Worm (Caenorhabditis elegans) whole organism, L4 larva: ENCODE results near the gene Y51H4A.6.

Experiments
- D1046.2 ChIP-seq: fragments of 200-800 bp; sonication (Bioruptor generic); IDR thresholded peaks from 2 replicates; pipeline ENCODE4 v1.3.6; 2022; ENCODE audit warnings: missing genetic modification characterization, missing compliant biosample characterization
- F37D6.2 ChIP-seq: sonication (generic microtip); optimal IDR thresholded peaks from 2 replicates; lab custom pipeline; 2016; ENCODE audit warnings: mild to moderate bottlenecking, missing genetic modification characterization, missing compliant biosample characterization
- R02D3.7 ChIP-seq: fragments of 150-350 bp; sonication (generic microtip); optimal IDR thresholded peaks from 3 replicates; lab custom pipeline; 2014; ENCODE audit warnings: missing biosample characterization, missing genetic modification characterization
- Y48G9A.11 ChIP-seq: fragments of 200-800 bp; sonication (Bioruptor generic); IDR thresholded peaks from 2 replicates; pipeline ENCODE4 v1.3.6; 2022; ENCODE audit warnings: missing genetic modification reagents, missing genetic modification characterization, missing compliant biosample characterization
- ZK337.2 ChIP-seq: fragments of 200-800 bp; sonication (Bioruptor generic); IDR thresholded peaks from 2 replicates; pipeline ENCODE4 v1.3.6; 2022; ENCODE audit warnings: missing genetic modification reagents, missing genetic modification characterization, missing compliant biosample characterization
- aha-1 ChIP-seq: fragments of 150-350 bp; peaks from one replicate; lab custom pipeline; 2014; ENCODE audit warnings: missing biosample characterization, missing genetic modification characterization
- aly-2 ChIP-seq: sonication (generic microtip); optimal IDR thresholded peaks from 2 replicates; lab custom pipeline; 2018; ENCODE audit warnings: missing biosample characterization, missing genetic modification characterization
- ceh-20 ChIP-seq: fragments of 200-800 bp; sonication (Bioruptor generic); IDR thresholded peaks from 2 replicates; pipeline ENCODE4 v1.3.6; 2022; ENCODE audit warnings: missing genetic modification reagents, missing genetic modification characterization, missing compliant biosample characterization
- ceh-28 ChIP-seq: fragments of 150-350 bp; optimal IDR thresholded peaks from 2 replicates; lab custom pipeline; 2014; ENCODE audit warnings: missing biosample characterization, missing genetic modification reagents, missing genetic modification characterization
- daf-12 ChIP-seq: fragments of 150-350 bp; optimal IDR thresholded peaks from 2 replicates; lab custom pipeline; 2014; ENCODE audit warnings: missing biosample characterization, missing genetic modification reagents, missing genetic modification characterization
- dmd-8 ChIP-seq: fragments of 200-800 bp; sonication (Bioruptor generic); IDR thresholded peaks from 2 replicates; pipeline ENCODE4 v1.3.6; 2022; ENCODE audit warnings: missing genetic modification characterization, missing compliant biosample characterization
- dve-1 ChIP-seq: sonication (generic microtip); optimal IDR thresholded peaks from 2 replicates; lab custom pipeline; 2017; ENCODE audit warnings: antibody characterized with exemption, mild to moderate bottlenecking, missing genetic modification characterization, missing compliant biosample characterization; ENCODE audit not compliant: insufficient read depth
- egl-27 ChIP-seq: sonication (generic microtip); optimal IDR thresholded peaks from 3 replicates; lab custom pipeline; 2017; ENCODE audit warnings: missing biosample characterization, missing genetic modification reagents, missing genetic modification characterization
- egl-43 ChIP-seq: fragments of 200-800 bp; sonication (Bioruptor generic); IDR thresholded peaks from 2 replicates; pipeline ENCODE4 v1.3.6; 2022; ENCODE audit warnings: missing genetic modification reagents, missing genetic modification characterization, missing compliant biosample characterization
- fos-1 ChIP-seq: fragments of 150-350 bp; optimal IDR thresholded peaks from 2 replicates; lab custom pipeline; 2014; ENCODE audit warnings: missing biosample characterization, missing genetic modification characterization
- hlh-11 ChIP-seq: fragments of 200-800 bp; sonication (Bioruptor generic); optimal IDR thresholded peaks from 2 replicates; lab custom pipeline; 2018; ENCODE audit warnings: mild to moderate bottlenecking, missing genetic modification characterization, missing compliant biosample characterization
- hlh-30 ChIP-seq: sonication (generic microtip); optimal IDR thresholded peaks from 2 replicates; lab custom pipeline; 2017; ENCODE audit warnings: antibody characterized with exemption, mild to moderate bottlenecking, missing genetic modification characterization, missing compliant biosample characterization; ENCODE audit not compliant: insufficient read depth
- jun-1 ChIP-seq: fragments of 150-350 bp; optimal IDR thresholded peaks from 2 replicates; lab custom pipeline; 2014; ENCODE audit warnings: missing biosample characterization, missing genetic modification reagents, missing genetic modification characterization
- lim-7 ChIP-seq: fragments of 200-800 bp; sonication (Bioruptor generic); IDR thresholded peaks from 2 replicates; pipeline ENCODE4 v1.3.6; 2022; ENCODE audit warnings: missing genetic modification characterization, missing compliant biosample characterization
- lin-1 ChIP-seq: fragments of 200-800 bp; sonication (Bioruptor generic); IDR thresholded peaks from 2 replicates; pipeline ENCODE4 v1.3.6; 2022; ENCODE audit warnings: missing genetic modification reagents, missing genetic modification characterization, missing compliant biosample characterization
- lin-15B ChIP-seq: fragments of 150-350 bp; sonication (generic microtip); optimal IDR thresholded peaks from 3 replicates; lab custom pipeline; 2014; ENCODE audit warnings: missing biosample characterization, missing genetic modification characterization
- lin-29 ChIP-seq: fragments of 200-800 bp; sonication (Bioruptor generic); IDR thresholded peaks from 2 replicates; pipeline ENCODE4 v1.3.6; 2022; ENCODE audit warnings: missing genetic modification reagents, missing genetic modification characterization, missing compliant biosample characterization
- lin-39 ChIP-seq: fragments of 150-350 bp; optimal IDR thresholded peaks from 2 replicates; lab custom pipeline; 2014; ENCODE audit warnings: missing biosample characterization, missing genetic modification reagents, missing genetic modification characterization
- lsy-2 ChIP-seq, 2 experiments: fragments of 150-350 bp in 1 of 2; sonication (generic microtip) in 1 of 2; optimal IDR thresholded peaks; 2 replicates each; lab custom pipeline; 2014 to 2017; ENCODE audit warnings: missing biosample characterization in 2 of 2, missing genetic modification characterization in 2 of 2
- madf-9 ChIP-seq: fragments of 200-800 bp; sonication (Bioruptor generic); conservative IDR thresholded peaks from 2 replicates; pipeline ENCODE4 v1.3.6; 2022; ENCODE audit warnings: missing genetic modification reagents, missing genetic modification characterization, missing compliant biosample characterization
- mes-2 ChIP-seq: sonication (generic microtip); optimal IDR thresholded peaks from 2 replicates; lab custom pipeline; 2016; ENCODE audit warnings: missing genotype, mild to moderate bottlenecking, missing genetic modification characterization, missing compliant biosample characterization; ENCODE audit not compliant: poor library complexity, severe bottlenecking
- mxl-2 ChIP-seq: fragments of 200-800 bp; sonication (Bioruptor generic); conservative IDR thresholded peaks from 2 replicates; pipeline ENCODE4 v1.3.6; 2022; ENCODE audit warnings: missing genetic modification reagents, missing genetic modification characterization, missing compliant biosample characterization
- mxl-3 ChIP-seq: fragments of 200-800 bp; sonication (Bioruptor generic); optimal IDR thresholded peaks from 2 replicates; lab custom pipeline; 2018; ENCODE audit warnings: mild to moderate bottlenecking, missing genetic modification characterization, missing compliant biosample characterization
- nhr-10 ChIP-seq: fragments of 150-350 bp; optimal IDR thresholded peaks from 2 replicates; lab custom pipeline; 2014; ENCODE audit warnings: missing biosample characterization, missing genetic modification characterization
- nhr-102 ChIP-seq: sonication (generic microtip); optimal IDR thresholded peaks from 2 replicates; lab custom pipeline; 2016; ENCODE audit warnings: mild to moderate bottlenecking, missing genetic modification characterization, moderate library complexity, missing compliant biosample characterization
- nhr-11 ChIP-seq: fragments of 150-350 bp; optimal IDR thresholded peaks from 2 replicates; lab custom pipeline; 2014; ENCODE audit warnings: missing biosample characterization, missing genetic modification characterization
- nhr-41 ChIP-seq: fragments of 200-800 bp; sonication (Bioruptor generic); IDR thresholded peaks from 2 replicates; pipeline ENCODE4 v1.3.6; 2022; ENCODE audit warnings: missing genetic modification reagents, missing genetic modification characterization, missing compliant biosample characterization
- nhr-76 ChIP-seq: fragments of 150-350 bp; optimal IDR thresholded peaks from 2 replicates; lab custom pipeline; 2014; ENCODE audit warnings: missing biosample characterization, missing genetic modification characterization
- nhr-77 ChIP-seq: fragments of 150-350 bp; optimal IDR thresholded peaks from 2 replicates; lab custom pipeline; 2014; ENCODE audit warnings: missing biosample characterization, missing genetic modification characterization
- php-3 ChIP-seq: fragments of 200-800 bp; sonication (Bioruptor generic); IDR thresholded peaks from 2 replicates; pipeline ENCODE4 v1.3.6; 2022; ENCODE audit warnings: missing genetic modification reagents, missing genetic modification characterization, missing compliant biosample characterization
- pqm-1 ChIP-seq: sonication (generic microtip); optimal IDR thresholded peaks from 2 replicates; lab custom pipeline; 2017; ENCODE audit warnings: missing biosample characterization, missing genetic modification characterization
- saeg-2 ChIP-seq: fragments of 200-800 bp; sonication (Bioruptor generic); IDR thresholded peaks from 2 replicates; pipeline ENCODE4 v1.3.6; 2022; ENCODE audit warnings: missing genetic modification reagents, missing genetic modification characterization, missing compliant biosample characterization
- sdz-12 ChIP-seq: fragments of 200-800 bp; sonication (Bioruptor generic); optimal IDR thresholded peaks from 2 replicates; lab custom pipeline; 2018; ENCODE audit warnings: mild to moderate bottlenecking, missing genetic modification characterization, missing compliant biosample characterization
- skn-1 ChIP-seq: fragments of 150-350 bp; optimal IDR thresholded peaks from 2 replicates; lab custom pipeline; 2014; ENCODE audit warnings: missing biosample characterization, missing genetic modification characterization
- snpc-1.2 ChIP-seq: fragments of 200-800 bp; sonication (Bioruptor generic); IDR thresholded peaks from 2 replicates; pipeline ENCODE4 v1.3.6; 2022; ENCODE audit warnings: missing genetic modification reagents, missing genetic modification characterization, missing compliant biosample characterization
- snpc-4 ChIP-seq: fragments of 150-350 bp; optimal IDR thresholded peaks from 2 replicates; lab custom pipeline; 2014; ENCODE audit warnings: missing biosample characterization, missing genetic modification characterization
- spr-1 ChIP-seq: sonication (generic microtip); optimal IDR thresholded peaks from 2 replicates; lab custom pipeline; 2016; ENCODE audit warnings: mild to moderate bottlenecking, missing genetic modification characterization, missing compliant biosample characterization
- spr-3 ChIP-seq: fragments of 200-800 bp; sonication (Bioruptor generic); optimal IDR thresholded peaks from 2 replicates; lab custom pipeline; 2018; ENCODE audit warnings: mild to moderate bottlenecking, missing genetic modification characterization, missing compliant biosample characterization
- tra-1 ChIP-seq: fragments of 200-800 bp; sonication (Bioruptor generic); IDR thresholded peaks from 2 replicates; pipeline ENCODE4 v1.3.6; 2022; ENCODE audit warnings: missing genetic modification reagents, missing genetic modification characterization, missing compliant biosample characterization
- unc-130 ChIP-seq: sonication (generic microtip); optimal IDR thresholded peaks from 2 replicates; lab custom pipeline; 2016; ENCODE audit warnings: missing genetic modification reagents, missing genetic modification characterization, missing compliant biosample characterization
- unc-39 ChIP-seq: sonication (generic microtip); optimal IDR thresholded peaks from 2 replicates; lab custom pipeline; 2017; ENCODE audit warnings: missing biosample characterization, missing genetic modification characterization
- unc-62 ChIP-seq, 3 experiments: fragments of 150-350 bp in 1 of 3; sonication (generic microtip); optimal IDR thresholded peaks in 2 of 3; peaks in 1 of 3; 1 replicate in 1 of 3; 2 replicates in 2 of 3; lab custom pipeline; 2014 to 2017; ENCODE audit warnings: missing biosample characterization in 3 of 3, missing genetic modification characterization in 3 of 3, missing genetic modification reagents in 3 of 3, missing genotype in 1 of 3
- zag-1 ChIP-seq: fragments of 150-350 bp; optimal IDR thresholded peaks from 2 replicates; lab custom pipeline; 2014; ENCODE audit warnings: missing biosample characterization, missing genetic modification characterization
- zip-2 ChIP-seq: fragments of 150-350 bp; optimal IDR thresholded peaks from 2 replicates; lab custom pipeline; 2014; ENCODE audit warnings: missing biosample characterization, missing genetic modification characterization
- ztf-11 ChIP-seq: fragments of 150-350 bp; optimal IDR thresholded peaks from 2 replicates; lab custom pipeline; 2014; ENCODE audit warnings: missing biosample characterization, missing genetic modification characterization

The Y51H4A.6 gene

ce11 chrIV:16498031-16498442, 35.4 kb upstream of the Y51H4A.6 start (continued):
- TF ChIP-seq spr-3 (GFP tag; lab: Kevin White, UChicago), result no peak
- peak in 1 of 2 experiments; percentile 97 for TF ChIP-seq unc-62 (GFP tag; optimal IDR thresholded peaks at IDR 0.05 in 1 of 2; lab: Kevin White, UChicago)
- TF ChIP-seq unc-62 (tag; optimal IDR thresholded peaks at IDR 0.05; lab: Kevin White, UChicago), result no peak
- TF ChIP-seq aha-1 (tag; lab: Kevin White, UChicago), result peak; percentile 98
- TF ChIP-seq madf-9 (GFP tag; lab: Robert Waterston, UW), result no peak
- no peak for TF ChIP-seq R02D3.7 (tag; lab: Kevin White, UChicago)
- no peak for TF ChIP-seq dve-1 (tag; lab: Kevin White, UChicago)
- TF ChIP-seq ZK337.2 (GFP tag; lab: Robert Waterston, UW), result no peak
- TF ChIP-seq F37D6.2 (tag; lab: Kevin White, UChicago), result peak; percentile 21
- no peak for TF ChIP-seq mxl-3 (GFP tag; lab: Kevin White, UChicago)

- peak; percentile 81 for TF ChIP-seq pqm-1 (tag; lab: Kevin White, UChicago)
- TF ChIP-seq nhr-11 (tag; lab: Kevin White, UChicago), result no peak
- no peak for TF ChIP-seq zip-2 (tag; lab: Kevin White, UChicago)
- TF ChIP-seq unc-39 (tag; lab: Kevin White, UChicago), result no peak
- TF ChIP-seq tra-1, result peak; percentile 66; the same call in 1 of the 2 replicates
- no peak for TF ChIP-seq nhr-76
- TF ChIP-seq nhr-77 (tag; lab: Kevin White, UChicago), result peak; percentile 81
- TF ChIP-seq nhr-102 (tag; lab: Kevin White, UChicago), result peak; percentile 19
- no peak for TF ChIP-seq sdz-12 (GFP tag; lab: Kevin White, UChicago)
- TF ChIP-seq php-3 (GFP tag; lab: Robert Waterston, UW), result peak; percentile 90
- TF ChIP-seq dmd-8, result no peak
- TF ChIP-seq lsy-2 (tag; optimal IDR thresholded peaks at IDR 0.05; lab: Kevin White, UChicago), result peak in 1 of 2 experiments; percentile 68
- no peak for TF ChIP-seq lim-7 (GFP tag; lab: Robert Waterston, UW)
- peak; percentile 33 for TF ChIP-seq spr-1 (tag; lab: Kevin White, UChicago)
- no peak for TF ChIP-seq mxl-2 (GFP tag; lab: Robert Waterston, UW)
- no peak for TF ChIP-seq R02D3.7 (tag; lab: Kevin White, UChicago)
- TF ChIP-seq Y48G9A.11, result no peak
- TF ChIP-seq daf-12 (tag; lab: Kevin White, UChicago), result no peak
- TF ChIP-seq ztf-11 (tag; lab: Kevin White, UChicago), result no peak
- no peak for TF ChIP-seq lin-15B (tag; lab: Kevin White, UChicago)
- TF ChIP-seq ceh-28 (tag; lab: Kevin White, UChicago), result no peak
- peak; percentile 49; the same call in 1 of the 2 replicates for TF ChIP-seq egl-43 (GFP tag; lab: Robert Waterston, UW)
- TF ChIP-seq aly-2 (tag; lab: Kevin White, UChicago), result no peak
- 0 out of 2 replicates have a peak, but pooled peaks have one; percentile 37 for TF ChIP-seq lin-1
- no peak for TF ChIP-seq D1046.2 (GFP tag; lab: Robert Waterston, UW)
- no peak for TF ChIP-seq nhr-10 (tag; lab: Kevin White, UChicago)
- TF ChIP-seq F37D6.2 (tag; lab: Kevin White, UChicago), result no peak
- no peak for TF ChIP-seq snpc-4
- no peak; the same call in 1 of the 2 replicates for TF ChIP-seq snpc-1.2 (GFP tag; lab: Robert Waterston, UW)
- TF ChIP-seq jun-1 (tag; lab: Kevin White, UChicago), result no peak
- TF ChIP-seq unc-130 (GFP tag; lab: Kevin White, UChicago), result no peak
- TF ChIP-seq ceh-20, result no peak
- no peak for TF ChIP-seq egl-27 (tag; lab: Kevin White, UChicago)
- TF ChIP-seq fos-1, result no peak
- no peak for TF ChIP-seq zag-1
- peak; percentile 38 for TF ChIP-seq hlh-30
- TF ChIP-seq nhr-41 (GFP tag; lab: Robert Waterston, UW), result 0 out of 2 replicates have a peak, but pooled peaks have one; percentile 41
- peak; percentile 74 for TF ChIP-seq mes-2 (tag; lab: Kevin White, UChicago)
- no peak for TF ChIP-seq lin-29
- TF ChIP-seq lin-39, result no peak
- no peak for TF ChIP-seq skn-1 (tag; lab: Kevin White, UChicago)
- TF ChIP-seq saeg-2 (GFP tag; lab: Robert Waterston, UW), result no peak
- peak; percentile 88 for TF ChIP-seq hlh-11
These were observed 31.6 kb upstream of the Y51H4A.6 start for ce11 chrIV:16501855-16502254.
